Worm (Caenorhabditis elegans): ENCODE measurements around the gene irld-23.

- TF ChIP-seq elt-3 (tag; optimal IDR thresholded peaks at IDR 0.05) (no peak), fkh-10 (GFP tag; optimal IDR thresholded peaks at IDR 0.05) (no peak), ztf-4 (tag; optimal IDR thresholded peaks at IDR 0.05) (no peak), sox-4 (tag; optimal IDR thresholded peaks at IDR 0.05) (no peak), ces-1 (GFP tag; optimal IDR thresholded peaks at IDR 0.05) (no peak), snpc-4 (tag; optimal IDR thresholded peaks at IDR 0.05) (no peak), elt-2 (tag; optimal IDR thresholded peaks at IDR 0.05) (no peak), fkh-8 (tag; optimal IDR thresholded peaks at IDR 0.05) (peak; percentile 23), skn-1 (tag; optimal IDR thresholded peaks at IDR 0.05) (no peak)
Observed at ce11 chrX:17055481-17055835, 25.0 kb downstream of the irld-23 start, which contains the start of gene gcy-11.

Data from whole organism, L1 larva.